Fruit fly (Drosophila melanogaster): ENCODE data around the gene CG18563.

The CG18563 gene

dm6 chr2L:17484174-17484573 is 26.3 kb upstream of the CG18563 start, which contains the start of the genes GCS2beta and CG5131:
Gene GCS2beta, minus strand, starts transcription at chr2L:17484307.
Gene CG5131, plus strand, starts transcription at chr2L:17484501.
- TF ChIP-seq Pif1B (GFP tag; optimal IDR thresholded peaks at IDR 0.05) (peak; percentile 77), Pif1A (GFP tag; optimal IDR thresholded peaks at IDR 0.05) (peak; percentile 93), EcR (GFP tag; optimal IDR thresholded peaks at IDR 0.05) (no peak), D1 (tag; optimal IDR thresholded peaks at IDR 0.05) (peak; percentile 23), CG8301 (tag; optimal IDR thresholded peaks at IDR 0.05) (peak; percentile 83), CG12605 (GFP tag; IDR thresholded peaks at IDR 0.05) (0 out of 2 replicates have a peak, but pooled peaks have one; percentile 40), CG10348 (GFP tag; IDR thresholded peaks at IDR 0.05) (peak; percentile 84), rn (GFP tag; IDR thresholded peaks at IDR 0.05) (peak; percentile 91), Ets98B (GFP tag; IDR thresholded peaks at IDR 0.05) (peak; percentile 92), CG15710 (tag; optimal IDR thresholded peaks at IDR 0.05) (peak; percentile 84), CG17806 (tag; optimal IDR thresholded peaks at IDR 0.05) (peak; percentile 76), CG34367 (tag; optimal IDR thresholded peaks at IDR 0.05) (peak; percentile 76), fd96Ca (GFP tag; IDR thresholded peaks at IDR 0.05) (peak; percentile 96), CG32121 (GFP tag; IDR thresholded peaks at IDR 0.05) (peak; percentile 88), CG14655 (GFP tag; optimal IDR thresholded peaks at IDR 0.05) (peak; percentile 82), CG13204 (GFP tag; optimal IDR thresholded peaks at IDR 0.05) (no peak), CG4496 (GFP tag; IDR thresholded peaks at IDR 0.05) (peak; percentile 96), Snoo (tag; optimal IDR thresholded peaks at IDR 0.05) (peak; percentile 88), CG8159 (tag; optimal IDR thresholded peaks at IDR 0.05) (peak; percentile 75), gl (tag; optimal IDR thresholded peaks at IDR 0.05) (peak; percentile 56), CG9948 (tag; optimal IDR thresholded peaks at IDR 0.05) (peak; percentile 78)

DNA sequence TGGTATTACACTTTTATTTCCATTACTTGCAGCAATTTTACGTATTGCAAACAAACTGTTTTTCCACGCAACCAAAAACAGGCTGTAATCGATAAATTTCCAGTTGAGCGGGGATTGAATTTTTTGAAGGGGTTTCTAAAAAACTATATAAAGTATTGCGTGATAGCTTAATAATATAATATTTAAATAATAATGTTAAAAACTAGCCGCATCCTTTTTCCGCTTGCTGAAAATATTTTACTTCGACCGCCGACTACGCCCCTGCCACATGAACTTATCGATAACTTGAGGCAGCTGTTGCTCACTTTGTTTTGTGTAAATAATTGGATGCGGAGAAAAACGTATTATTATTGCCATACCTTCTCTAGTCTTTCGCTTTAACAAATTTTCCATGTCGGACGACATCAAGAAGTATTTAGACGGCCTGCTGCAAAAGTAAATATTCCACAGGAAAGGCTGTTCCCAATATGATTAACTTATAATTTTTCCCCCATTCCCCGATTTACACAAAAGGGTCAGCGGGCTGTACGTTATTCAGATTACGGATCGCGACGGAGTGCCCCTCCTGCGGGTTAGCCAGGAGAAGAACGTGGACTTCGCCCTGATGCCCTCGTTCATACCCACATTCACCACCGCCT is 23.2 kb upstream of the CG18563 start, which contains the start of the genes fws and Lamtor3:
Gene fws, minus strand, starts transcription at position 87 of the 638 bp plus-strand sequence.
Gene Lamtor3, plus strand, starts transcription at position 289 of the 638 bp plus-strand sequence.
- TF ChIP-seq CG10348 (GFP tag; IDR thresholded peaks at IDR 0.05): peak; percentile 98
- TF ChIP-seq Snoo (tag; optimal IDR thresholded peaks at IDR 0.05): peak; percentile 99
- TF ChIP-seq CG9948 (tag; optimal IDR thresholded peaks at IDR 0.05): peak; percentile 99
- TF ChIP-seq fd96Ca (GFP tag; IDR thresholded peaks at IDR 0.05): peak; percentile 100
- peak; percentile 99 for TF ChIP-seq CG14655 (GFP tag; optimal IDR thresholded peaks at IDR 0.05)
- peak; percentile 99 for TF ChIP-seq CG32121 (GFP tag; IDR thresholded peaks at IDR 0.05)
- TF ChIP-seq Pif1A (GFP tag; optimal IDR thresholded peaks at IDR 0.05): peak; percentile 98
- peak; percentile 99 for TF ChIP-seq rn (GFP tag; IDR thresholded peaks at IDR 0.05)
- TF ChIP-seq CG12605 (GFP tag; IDR thresholded peaks at IDR 0.05): peak; percentile 99
- peak; percentile 41 for TF ChIP-seq EcR (GFP tag; optimal IDR thresholded peaks at IDR 0.05)
- peak; percentile 95 for TF ChIP-seq gl (tag; optimal IDR thresholded peaks at IDR 0.05)
- peak; percentile 98 for TF ChIP-seq CG34367 (tag; optimal IDR thresholded peaks at IDR 0.05)
- peak; percentile 96 for TF ChIP-seq D1 (tag; optimal IDR thresholded peaks at IDR 0.05)
- peak; percentile 100 for TF ChIP-seq Ets98B (GFP tag; IDR thresholded peaks at IDR 0.05)
- peak; percentile 99 for TF ChIP-seq CG15710 (tag; optimal IDR thresholded peaks at IDR 0.05)
- TF ChIP-seq Pif1B (GFP tag; optimal IDR thresholded peaks at IDR 0.05): peak; percentile 99
- peak; percentile 100 for TF ChIP-seq CG4496 (GFP tag; IDR thresholded peaks at IDR 0.05)
- TF ChIP-seq CG13204 (GFP tag; optimal IDR thresholded peaks at IDR 0.05): no peak
- peak; percentile 99 for TF ChIP-seq CG8159 (tag; optimal IDR thresholded peaks at IDR 0.05)
- peak; percentile 99 for TF ChIP-seq CG8301 (tag; optimal IDR thresholded peaks at IDR 0.05)
- TF ChIP-seq CG17806 (tag; optimal IDR thresholded peaks at IDR 0.05): peak; percentile 99

dm6 chr2L:17477710-17478109 is 19.9 kb upstream of the CG18563 start, which contains the start of gene cass:
Gene cass, minus strand, starts transcription at chr2L:17477888.
- TF ChIP-seq fd96Ca (GFP tag; IDR thresholded peaks at IDR 0.05) (no peak), CG10348 (GFP tag; IDR thresholded peaks at IDR 0.05) (no peak), rn (GFP tag; IDR thresholded peaks at IDR 0.05) (no peak), Pif1B (GFP tag; optimal IDR thresholded peaks at IDR 0.05) (no peak)

DNA sequence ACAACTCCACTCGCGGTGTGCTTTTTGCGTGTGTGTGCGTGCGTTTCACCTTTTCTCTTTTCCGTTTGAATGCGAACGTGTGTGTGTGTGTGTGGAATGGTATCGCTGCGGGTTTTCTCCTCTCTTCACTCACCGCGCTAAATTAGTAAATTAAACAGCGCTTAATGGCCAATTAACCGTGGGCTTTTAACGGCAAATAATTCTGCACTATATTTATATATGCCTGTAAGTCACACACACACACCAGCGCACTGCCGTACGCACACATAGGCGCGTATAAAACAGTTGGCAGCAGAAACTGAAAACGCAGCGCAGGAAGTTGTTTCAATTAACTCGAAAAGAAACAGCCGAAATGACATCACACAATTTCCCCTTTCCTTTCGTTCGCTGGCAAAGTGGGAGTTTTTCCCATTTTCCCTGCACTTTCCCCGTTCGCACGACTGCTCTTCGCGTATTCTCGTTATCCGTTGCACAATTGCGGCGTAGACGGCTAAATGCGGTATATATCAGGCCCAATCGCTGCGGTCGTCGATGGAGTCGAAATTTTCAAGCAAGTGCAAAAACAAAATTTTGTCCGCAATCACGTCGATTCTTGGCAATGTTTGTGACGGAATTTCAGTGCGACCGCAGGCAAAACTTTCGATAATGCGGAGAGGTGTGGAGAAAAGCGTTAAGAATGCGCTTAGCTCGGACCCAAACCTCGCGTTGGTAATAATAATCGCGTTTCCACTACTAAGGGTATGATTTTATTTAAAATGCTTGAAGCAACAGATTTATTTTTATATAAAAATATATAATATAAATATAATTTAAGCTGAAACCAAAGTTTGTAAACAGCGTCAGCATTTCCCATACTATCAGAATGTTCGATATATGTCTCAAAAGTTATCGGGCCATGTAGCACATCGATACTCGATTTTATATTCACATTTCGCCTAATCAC is 15.0 kb upstream of the CG18563 start, which contains the start of gene BicD:
Gene BicD, minus strand, starts transcription at position 634 of the 943 bp plus-strand sequence.
- TF ChIP-seq CG17806 (tag; optimal IDR thresholded peaks at IDR 0.05) (no peak), CG12605 (GFP tag; IDR thresholded peaks at IDR 0.05) (0 out of 2 replicates have a peak, but pooled peaks have one; percentile 20), EcR (GFP tag; optimal IDR thresholded peaks at IDR 0.05) (peak; percentile 20), Ets98B (GFP tag; IDR thresholded peaks at IDR 0.05) (peak; percentile 23; the same call in 1 of the 2 replicates), CG4496 (GFP tag; IDR thresholded peaks at IDR 0.05) (peak; percentile 22; the same call in 1 of the 3 replicates)

dm6 chr2L:17471524-17471923 is 13.7 kb upstream of the CG18563 start, which contains the start of gene Sgt:
Gene Sgt, plus strand, starts transcription at chr2L:17471603.
- TF ChIP-seq Snoo (tag; optimal IDR thresholded peaks at IDR 0.05) (no peak), CG4496 (GFP tag; IDR thresholded peaks at IDR 0.05) (no peak), rn (GFP tag; IDR thresholded peaks at IDR 0.05) (no peak), D1 (tag; optimal IDR thresholded peaks at IDR 0.05) (no peak), fd96Ca (GFP tag; IDR thresholded peaks at IDR 0.05) (no peak), CG34367 (tag; optimal IDR thresholded peaks at IDR 0.05) (no peak), CG13204 (GFP tag; optimal IDR thresholded peaks at IDR 0.05) (no peak), Pif1B (GFP tag; optimal IDR thresholded peaks at IDR 0.05) (no peak), CG14655 (GFP tag; optimal IDR thresholded peaks at IDR 0.05) (no peak)

Data from whole organism, pupa.